Worm (Caenorhabditis elegans) whole organism, late embryonic: ENCODE measurements around the gene cyp-37B1.
A peak's percentile ranks its signal among the peaks of the same experiment; 100 is the strongest.

Experiments
- C08G9.2 ChIP-seq: sonication (generic microtip); optimal IDR thresholded peaks from 2 replicates; lab custom pipeline; 2016; ENCODE audit warnings: mild to moderate bottlenecking, missing genetic modification characterization, moderate library complexity, missing compliant biosample characterization
- C38D4.7 ChIP-seq: fragments of 200-800 bp; sonication (Bioruptor generic); optimal IDR thresholded peaks from 2 replicates; lab custom pipeline; 2018; ENCODE audit warnings: mild to moderate bottlenecking, missing genetic modification characterization, moderate library complexity, missing compliant biosample characterization
- F13H6.1 ChIP-seq: sonication (generic microtip); optimal IDR thresholded peaks from 2 replicates; lab custom pipeline; 2016; ENCODE audit warnings: missing genetic modification characterization, missing compliant biosample characterization
- K02D7.2 ChIP-seq: sonication (generic microtip); optimal IDR thresholded peaks from 2 replicates; lab custom pipeline; 2017; ENCODE audit warnings: mild to moderate bottlenecking, missing genetic modification characterization, missing compliant biosample characterization
- K09A11.1 ChIP-seq: sonication (generic microtip); optimal IDR thresholded peaks from 2 replicates; lab custom pipeline; 2017; ENCODE audit warnings: antibody characterized with exemption, mild to moderate bottlenecking, missing genetic modification characterization, missing compliant biosample characterization; ENCODE audit not compliant: insufficient read depth
- T23F11.4 ChIP-seq: fragments of 200-800 bp; sonication (Bioruptor generic); optimal IDR thresholded peaks from 2 replicates; lab custom pipeline; 2018; ENCODE audit warnings: mild to moderate bottlenecking, missing genetic modification characterization, missing compliant biosample characterization
- Y22D7AL.16 ChIP-seq: sonication (generic microtip); optimal IDR thresholded peaks from 2 replicates; lab custom pipeline; 2016; ENCODE audit warnings: missing genetic modification characterization, missing compliant biosample characterization
- ahr-1 ChIP-seq: sonication (generic microtip); optimal IDR thresholded peaks from 2 replicates; lab custom pipeline; 2016; ENCODE audit warnings: missing genetic modification characterization, missing compliant biosample characterization
- ceh-14 ChIP-seq: sonication (generic microtip); optimal IDR thresholded peaks from 2 replicates; lab custom pipeline; 2016; ENCODE audit warnings: missing genotype, missing genetic modification characterization, missing compliant biosample characterization
- ceh-19 ChIP-seq: fragments of 200-800 bp; sonication (Bioruptor generic); optimal IDR thresholded peaks from 2 replicates; lab custom pipeline; 2018; ENCODE audit warnings: mild to moderate bottlenecking, missing genetic modification characterization, missing compliant biosample characterization
- ceh-24 ChIP-seq: sonication (generic microtip); optimal IDR thresholded peaks from 2 replicates; lab custom pipeline; 2016; ENCODE audit warnings: mild to moderate bottlenecking, missing genetic modification characterization, missing compliant biosample characterization
- ceh-30 ChIP-seq: fragments of 150-350 bp; optimal IDR thresholded peaks from 2 replicates; lab custom pipeline; 2014; ENCODE audit warnings: missing biosample characterization, missing genetic modification characterization
- ceh-34 ChIP-seq: sonication (generic microtip); optimal IDR thresholded peaks from 2 replicates; lab custom pipeline; 2016; ENCODE audit warnings: mild to moderate bottlenecking, missing genetic modification characterization, missing compliant biosample characterization
- ceh-48 ChIP-seq: sonication (generic microtip); optimal IDR thresholded peaks from 2 replicates; lab custom pipeline; 2016; ENCODE audit warnings: missing genetic modification characterization, inconsistent platforms, missing compliant biosample characterization
- ceh-6 ChIP-seq: fragments of 200-800 bp; sonication (Bioruptor generic); optimal IDR thresholded peaks from 2 replicates; lab custom pipeline; 2018; ENCODE audit warnings: mild to moderate bottlenecking, missing genetic modification characterization, missing compliant biosample characterization
- ceh-9 ChIP-seq: sonication (generic microtip); optimal IDR thresholded peaks from 2 replicates; lab custom pipeline; 2016; ENCODE audit warnings: mild to moderate bottlenecking, missing genetic modification characterization, inconsistent platforms, missing compliant biosample characterization
- dmd-4 ChIP-seq: sonication (generic microtip); optimal IDR thresholded peaks from 2 replicates; lab custom pipeline; 2016; ENCODE audit warnings: borderline replicate concordance, missing genetic modification characterization, missing compliant biosample characterization
- fax-1 ChIP-seq: sonication (generic microtip); optimal IDR thresholded peaks from 2 replicates; lab custom pipeline; 2016; ENCODE audit warnings: missing genotype, missing genetic modification characterization, missing compliant biosample characterization
- fkh-10 ChIP-seq: fragments of 150-350 bp; optimal IDR thresholded peaks from 2 replicates; lab custom pipeline; 2014; ENCODE audit warnings: missing biosample characterization, missing genetic modification reagents, missing genetic modification characterization
- hlh-13 ChIP-seq: fragments of 200-800 bp; sonication (Bioruptor generic); optimal IDR thresholded peaks from 2 replicates; lab custom pipeline; 2018; ENCODE audit warnings: mild to moderate bottlenecking, missing genetic modification characterization, missing compliant biosample characterization
- hlh-30 ChIP-seq: sonication (generic microtip); optimal IDR thresholded peaks from 2 replicates; lab custom pipeline; 2017; ENCODE audit warnings: antibody characterized with exemption, missing genetic modification characterization, missing compliant biosample characterization; ENCODE audit not compliant: insufficient read depth
- hlh-8 ChIP-seq: sonication (generic microtip); optimal IDR thresholded peaks from 2 replicates; lab custom pipeline; 2016; ENCODE audit warnings: missing genotype, missing genetic modification characterization, missing compliant biosample characterization
- lim-6 ChIP-seq: sonication (generic microtip); optimal IDR thresholded peaks from 2 replicates; lab custom pipeline; 2016; ENCODE audit warnings: missing genetic modification characterization, missing compliant biosample characterization
- lin-11 ChIP-seq: fragments of 200-800 bp; sonication (Bioruptor generic); optimal IDR thresholded peaks from 2 replicates; lab custom pipeline; 2018; ENCODE audit warnings: mild to moderate bottlenecking, missing genetic modification characterization, missing compliant biosample characterization
- madf-2 ChIP-seq: sonication (generic microtip); optimal IDR thresholded peaks from 2 replicates; lab custom pipeline; 2017; ENCODE audit warnings: missing genetic modification characterization, missing compliant biosample characterization
- mec-3 ChIP-seq: sonication (generic microtip); optimal IDR thresholded peaks from 2 replicates; lab custom pipeline; 2016; ENCODE audit warnings: borderline replicate concordance, missing genetic modification characterization, missing compliant biosample characterization
- npax-4 ChIP-seq: sonication (generic microtip); optimal IDR thresholded peaks from 2 replicates; lab custom pipeline; 2016; ENCODE audit warnings: missing genetic modification characterization, missing compliant biosample characterization
- pag-3 ChIP-seq: sonication (generic microtip); optimal IDR thresholded peaks from 2 replicates; lab custom pipeline; 2016; ENCODE audit warnings: missing compliant biosample characterization, missing genetic modification characterization, borderline replicate concordance
- pqm-1 ChIP-seq: sonication (generic microtip); optimal IDR thresholded peaks from 2 replicates; lab custom pipeline; 2016; ENCODE audit warnings: missing genetic modification characterization, missing compliant biosample characterization
- ref-2 ChIP-seq: sonication (generic microtip); optimal IDR thresholded peaks from 2 replicates; lab custom pipeline; 2016; ENCODE audit warnings: missing genetic modification characterization, missing compliant biosample characterization
- rnt-1 ChIP-seq: sonication (generic microtip); optimal IDR thresholded peaks from 2 replicates; lab custom pipeline; 2016; ENCODE audit warnings: missing genetic modification characterization, missing compliant biosample characterization
- sox-2 ChIP-seq: fragments of 200-800 bp; sonication (Bioruptor generic); IDR thresholded peaks from 2 replicates; pipeline ENCODE4 v1.3.6; 2022; ENCODE audit warnings: missing genetic modification reagents, missing genetic modification characterization, missing compliant biosample characterization
- tbx-7 ChIP-seq: sonication (generic microtip); optimal IDR thresholded peaks from 2 replicates; lab custom pipeline; 2016; ENCODE audit warnings: missing genotype, missing genetic modification characterization, missing compliant biosample characterization
- unc-3 ChIP-seq, 2 experiments: fragments of 200-800 bp in 1 of 2; sonication (Bioruptor generic) in 1 of 2; sonication (generic microtip) in 1 of 2; conservative IDR thresholded peaks in 1 of 2; optimal IDR thresholded peaks in 1 of 2; 2 replicates each; pipeline versions ENCODE4 v1.3.6 to Lab custom; 2016 to 2022; ENCODE audit warnings: missing compliant biosample characterization in 2 of 2, missing genetic modification characterization in 2 of 2, missing genetic modification reagents in 1 of 2
- unc-55 ChIP-seq: sonication (generic microtip); optimal IDR thresholded peaks from 2 replicates; lab custom pipeline; 2017; ENCODE audit warnings: missing biosample characterization, missing genetic modification reagents, missing genetic modification characterization
- unc-86 ChIP-seq: sonication (generic microtip); optimal IDR thresholded peaks from 2 replicates; lab custom pipeline; 2016; ENCODE audit warnings: missing genetic modification characterization, missing compliant biosample characterization
- ztf-16 ChIP-seq: sonication (generic microtip); optimal IDR thresholded peaks from 2 replicates; lab custom pipeline; 2017; ENCODE audit warnings: missing genetic modification characterization, missing compliant biosample characterization

Gene cyp-37B1

DNA sequence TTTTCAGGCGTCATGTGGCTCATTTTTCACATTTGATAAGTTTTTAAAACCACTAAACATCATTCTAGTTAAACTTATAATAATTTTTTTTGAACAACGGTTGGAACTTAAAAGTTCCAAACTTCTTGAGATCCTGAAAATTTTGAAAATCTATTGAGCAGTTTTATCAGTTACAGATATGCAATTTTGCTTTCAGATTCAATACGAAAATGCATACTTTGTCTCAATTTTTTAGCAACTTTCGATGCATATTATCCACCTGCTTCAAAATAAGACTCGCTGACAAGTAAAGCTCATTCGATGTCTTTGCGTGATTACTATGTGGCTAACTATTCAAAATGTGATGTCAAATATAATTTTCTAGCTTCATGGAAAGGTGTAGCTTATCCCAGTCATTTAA lies 31.3 kb upstream of the cyp-37B1 start, which contains the start of gene srh-95:
Gene srh-95, plus strand, starts transcription at position 301 of the 400 bp plus-strand sequence.
- no peak for TF ChIP-seq unc-86 (tag; lab: Kevin White, UChicago)
- TF ChIP-seq lim-6 (tag; lab: Kevin White, UChicago) = no peak
- no peak for TF ChIP-seq hlh-30 (tag; lab: Kevin White, UChicago)

- TF ChIP-seq rnt-1 (tag; lab: Kevin White, UChicago) (peak; percentile 76), lin-11 (tag; lab: Kevin White, UChicago) (no peak)
Observed at ce11 chrV:16249105-16249504, 28.8 kb upstream of the cyp-37B1 start.

DNA sequence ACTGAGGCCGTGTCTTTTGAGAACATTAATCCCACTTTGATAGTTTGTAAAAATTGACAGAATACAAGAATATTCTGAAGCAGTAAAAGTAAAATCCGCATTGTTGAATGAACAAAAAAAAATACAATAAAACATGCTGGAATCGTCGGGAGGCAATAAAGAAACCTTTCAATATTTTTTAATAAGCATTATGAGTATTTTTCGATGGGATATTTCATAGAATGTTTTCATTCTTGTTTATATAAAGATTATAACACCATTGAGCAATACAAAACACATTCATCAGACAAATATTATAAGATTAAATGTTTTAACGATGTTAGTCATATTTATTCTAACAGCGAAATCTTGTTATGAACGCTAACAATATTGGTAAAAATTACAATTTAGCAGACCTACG lies 24.2 kb upstream of the cyp-37B1 start, which contains the start of gene gcy-20:
Gene gcy-20, minus strand, starts transcription at position 101 of the 400 bp plus-strand sequence.
- TF ChIP-seq ceh-6 (GFP tag; lab: Kevin White, UChicago) = no peak
- no peak for TF ChIP-seq madf-2 (tag; lab: Kevin White, UChicago)
- no peak for TF ChIP-seq dmd-4 (tag; lab: Kevin White, UChicago)

ce11 chrV:16256395-16256794 lies 21.5 kb upstream of the cyp-37B1 start, which contains the start of gene bgnt-1.3:
Gene bgnt-1.3, minus strand, starts transcription at chrV:16256495.
- TF ChIP-seq ceh-34 (no peak), ceh-48 (no peak), ztf-16 (tag; lab: Kevin White, UChicago) (no peak), pag-3 (tag; lab: Kevin White, UChicago) (no peak), Y22D7AL.16 (no peak), ceh-9 (tag; lab: Kevin White, UChicago) (no peak), C08G9.2 (tag; lab: Kevin White, UChicago) (no peak), rnt-1 (tag; lab: Kevin White, UChicago) (no peak), mec-3 (tag; lab: Kevin White, UChicago) (no peak), unc-3 (GFP tag; conservative IDR thresholded peaks at IDR 0.05; lab: Robert Waterston, UW) (no peak), unc-3 (tag; optimal IDR thresholded peaks at IDR 0.05; lab: Kevin White, UChicago) (no peak), K09A11.1 (no peak)

DNA sequence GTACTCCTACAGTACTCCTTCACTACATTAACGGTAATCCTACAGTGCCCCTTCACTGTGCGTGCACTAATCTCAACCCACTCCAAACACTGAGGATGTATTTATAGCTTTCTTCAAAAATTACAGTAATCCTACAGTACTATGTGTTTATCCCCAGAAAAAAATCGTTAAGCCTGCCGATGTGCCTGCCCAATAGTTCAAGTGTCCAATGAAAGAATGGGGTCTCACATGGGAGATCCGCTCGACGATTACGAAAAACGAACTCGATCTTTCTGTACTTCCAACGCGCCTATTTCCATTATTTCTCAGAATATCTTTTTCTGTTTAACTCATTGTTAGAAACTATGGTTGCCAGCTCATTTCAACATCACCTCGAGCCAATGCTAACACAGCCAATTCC lies 19.8 kb upstream of the cyp-37B1 start, which contains the start of gene nhr-218:
Gene nhr-218, plus strand, starts transcription at position 301 of the 400 bp plus-strand sequence.
- TF ChIP-seq hlh-30 (tag; lab: Kevin White, UChicago) (no peak), sox-2 (GFP tag; lab: Robert Waterston, UW) (no peak), dmd-4 (tag; lab: Kevin White, UChicago) (no peak), ceh-24 (tag; lab: Kevin White, UChicago) (no peak), hlh-13 (GFP tag; lab: Kevin White, UChicago) (no peak), F13H6.1 (tag; lab: Kevin White, UChicago) (no peak), fax-1 (no peak), npax-4 (tag; lab: Kevin White, UChicago) (no peak), tbx-7 (tag; lab: Kevin White, UChicago) (no peak), T23F11.4 (GFP tag; lab: Kevin White, UChicago) (no peak), ceh-9 (tag; lab: Kevin White, UChicago) (no peak), pag-3 (tag; lab: Kevin White, UChicago) (no peak), ceh-30 (no peak)

- TF ChIP-seq ref-2 (tag; lab: Kevin White, UChicago) = no peak
- TF ChIP-seq ceh-24 (tag; lab: Kevin White, UChicago) = no peak
- no peak for TF ChIP-seq ceh-19 (GFP tag; lab: Kevin White, UChicago)
- no peak for TF ChIP-seq C38D4.7 (GFP tag; lab: Kevin White, UChicago)
- no peak for TF ChIP-seq unc-55 (GFP tag; lab: Kevin White, UChicago)
- TF ChIP-seq K02D7.2 (tag; lab: Kevin White, UChicago) = no peak
- TF ChIP-seq ahr-1 (tag; lab: Kevin White, UChicago) = no peak
- TF ChIP-seq lim-6 (tag; lab: Kevin White, UChicago) = no peak
- TF ChIP-seq mec-3 (tag; lab: Kevin White, UChicago) = no peak
- TF ChIP-seq hlh-8 (tag; lab: Kevin White, UChicago) = no peak
- no peak for TF ChIP-seq fkh-10 (GFP tag; lab: Kevin White, UChicago)
- no peak for TF ChIP-seq pqm-1 (tag; lab: Kevin White, UChicago)
- TF ChIP-seq unc-86 (tag; lab: Kevin White, UChicago) = no peak
- no peak for TF ChIP-seq T23F11.4 (GFP tag; lab: Kevin White, UChicago)
- TF ChIP-seq ceh-14 (tag; lab: Kevin White, UChicago) = no peak
Observed at ce11 chrV:16259684-16260083, 18.2 kb upstream of the cyp-37B1 start, which contains the start of gene nhr-127. Gene nhr-127, plus strand, starts transcription at chrV:16259984.
